Fruit fly (Drosophila melanogaster): Measurements from ENCODE around the gene Flo2.
A peak's percentile ranks its signal among the peaks of the same experiment; 100 is the strongest.

The Flo2 gene

DNA sequence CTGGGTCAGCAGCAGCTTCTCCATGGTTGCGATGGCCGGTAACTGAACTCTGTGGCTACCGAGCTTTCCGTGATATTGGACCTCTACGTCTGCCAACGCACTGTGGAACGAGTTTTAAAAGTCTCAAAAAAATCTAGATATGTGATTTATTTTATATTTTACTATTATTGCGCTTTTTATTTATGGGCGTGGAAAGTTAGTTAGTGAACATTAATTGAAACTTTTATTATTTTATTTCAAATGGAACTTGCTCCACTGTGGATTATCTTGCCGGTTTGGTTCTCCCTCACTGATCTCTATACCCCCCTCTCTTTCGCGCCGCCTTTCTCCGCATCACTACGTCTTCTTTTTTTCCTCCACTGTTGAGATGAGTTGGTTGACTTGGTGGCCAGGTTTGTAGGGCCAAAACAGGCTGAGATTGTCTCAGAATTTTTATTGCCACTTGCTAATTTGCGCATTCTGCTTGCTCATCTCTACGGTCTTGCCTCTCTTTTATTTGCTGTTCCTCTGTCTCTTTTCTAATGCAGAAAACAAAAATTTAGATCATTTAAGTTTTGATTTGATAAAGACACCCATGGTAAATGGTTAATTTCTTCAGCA is 9.7 kb downstream of the Flo2 start, which contains the start of gene CG9522:
Gene CG9522, minus strand, starts transcription at position 54 of the 600 bp plus-strand sequence.
- TF ChIP-seq pad (GFP tag; optimal IDR thresholded peaks at IDR 0.05), result no peak
- TF ChIP-seq tj (GFP tag; optimal IDR thresholded peaks at IDR 0.05), result no peak
- no peak for TF ChIP-seq CG1620 (GFP tag; optimal IDR thresholded peaks at IDR 0.05)
- no peak for TF ChIP-seq cic (GFP tag; optimal IDR thresholded peaks at IDR 0.05)
- no peak for TF ChIP-seq ovo (GFP tag; optimal IDR thresholded peaks at IDR 0.05)
- no peak for TF ChIP-seq Crg-1 (GFP tag; optimal IDR thresholded peaks at IDR 0.05)
- TF ChIP-seq CG7101 (tag; optimal IDR thresholded peaks at IDR 0.05), result no peak
- no peak for TF ChIP-seq toe (GFP tag; optimal IDR thresholded peaks at IDR 0.05)
- TF ChIP-seq Hr96 (GFP tag; optimal IDR thresholded peaks at IDR 0.05), result no peak
- TF ChIP-seq CG14711 (tag; optimal IDR thresholded peaks at IDR 0.05), result no peak
- TF ChIP-seq Mnt (GFP tag; optimal IDR thresholded peaks at IDR 0.05), result no peak
- no peak for TF ChIP-seq CG11617 (GFP tag; optimal IDR thresholded peaks at IDR 0.05)
- TF ChIP-seq CG33017 (tag; optimal IDR thresholded peaks at IDR 0.05), result no peak
- TF ChIP-seq bab1 (GFP tag; optimal IDR thresholded peaks at IDR 0.05), result no peak
- TF ChIP-seq CG5204 (GFP tag; optimal IDR thresholded peaks at IDR 0.05), result no peak
- TF ChIP-seq CG12768 (GFP tag; optimal IDR thresholded peaks at IDR 0.05), result no peak

DNA sequence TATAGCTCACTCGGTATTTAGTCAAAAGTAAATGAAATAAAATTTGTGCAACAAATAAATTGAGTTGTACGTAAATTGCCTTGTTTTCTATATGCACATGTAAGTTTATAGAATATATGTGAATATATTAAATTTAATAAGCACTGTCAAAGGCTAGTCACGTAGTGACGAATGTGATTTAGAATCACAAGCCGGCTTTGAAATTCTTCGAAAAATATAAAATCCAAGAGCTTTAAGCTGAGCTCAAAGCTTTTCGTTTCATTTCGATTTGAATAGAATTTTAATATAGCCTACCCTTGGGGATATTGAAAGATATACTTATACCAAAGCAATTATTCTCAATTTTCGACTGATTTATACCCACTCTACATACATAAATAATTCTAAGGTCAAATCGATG is 10.9 kb downstream of the Flo2 start:
- TF ChIP-seq bab1 (GFP tag; optimal IDR thresholded peaks at IDR 0.05) (no peak), CG11617 (GFP tag; optimal IDR thresholded peaks at IDR 0.05) (no peak), CG12768 (GFP tag; optimal IDR thresholded peaks at IDR 0.05) (no peak), CG7101 (tag; optimal IDR thresholded peaks at IDR 0.05) (no peak), Crg-1 (GFP tag; optimal IDR thresholded peaks at IDR 0.05) (no peak), kay (GFP tag; ENCODE audit: borderline replicate concordance) (peak; percentile 81), Clk (GFP tag; optimal IDR thresholded peaks at IDR 0.05) (no peak), Hr96 (GFP tag; optimal IDR thresholded peaks at IDR 0.05) (no peak), cnc (optimal IDR thresholded peaks at IDR 0.05) (no peak)

DNA sequence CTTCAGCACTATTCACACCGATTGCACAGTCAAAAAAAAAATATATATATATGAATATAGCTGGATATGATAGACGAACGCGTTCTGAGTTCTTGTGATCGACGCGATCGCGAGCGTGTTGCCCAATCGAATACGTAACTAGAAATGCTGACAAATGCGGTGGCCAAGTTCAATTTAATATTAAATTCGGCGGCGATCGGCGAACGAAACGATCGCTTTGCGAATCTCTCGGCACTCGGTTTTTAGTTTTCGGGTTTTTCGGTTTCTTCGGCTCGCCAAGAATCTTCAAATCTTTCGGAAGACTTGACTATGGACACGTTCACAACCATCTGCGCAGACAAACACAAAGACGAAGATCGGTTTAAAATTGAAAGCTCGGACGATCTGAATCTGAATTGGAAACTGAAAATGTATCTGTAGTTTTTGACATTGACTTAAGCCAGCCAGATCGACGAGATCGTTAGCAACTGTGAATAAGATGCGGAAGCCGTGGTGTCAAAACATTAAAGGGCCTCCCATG is 14.0 kb downstream of the Flo2 start, which contains the start of gene CG9521:
Gene CG9521, minus strand, starts transcription at position 117 of the 520 bp plus-strand sequence.
- no peak for TF ChIP-seq cnc (optimal IDR thresholded peaks at IDR 0.05)
- no peak for TF ChIP-seq bab1 (GFP tag; optimal IDR thresholded peaks at IDR 0.05)
- no peak for TF ChIP-seq tj (GFP tag; optimal IDR thresholded peaks at IDR 0.05)
- TF ChIP-seq CG7101 (tag; optimal IDR thresholded peaks at IDR 0.05), result no peak
- no peak for TF ChIP-seq Crg-1 (GFP tag; optimal IDR thresholded peaks at IDR 0.05)
- no peak for TF ChIP-seq ovo (GFP tag; optimal IDR thresholded peaks at IDR 0.05)
- TF ChIP-seq CG5204 (GFP tag; optimal IDR thresholded peaks at IDR 0.05), result no peak
- TF ChIP-seq pad (GFP tag; optimal IDR thresholded peaks at IDR 0.05), result no peak
- TF ChIP-seq Mnt (GFP tag; optimal IDR thresholded peaks at IDR 0.05), result no peak
- no peak for TF ChIP-seq kay (GFP tag; ENCODE audit: borderline replicate concordance)
- TF ChIP-seq CG12768 (GFP tag; optimal IDR thresholded peaks at IDR 0.05), result no peak
- no peak for TF ChIP-seq CG11617 (GFP tag; optimal IDR thresholded peaks at IDR 0.05)
- TF ChIP-seq Hr96 (GFP tag; optimal IDR thresholded peaks at IDR 0.05), result no peak
- TF ChIP-seq CG7045 (GFP tag; optimal IDR thresholded peaks at IDR 0.05), result no peak
- no peak for TF ChIP-seq toe (GFP tag; optimal IDR thresholded peaks at IDR 0.05)

DNA sequence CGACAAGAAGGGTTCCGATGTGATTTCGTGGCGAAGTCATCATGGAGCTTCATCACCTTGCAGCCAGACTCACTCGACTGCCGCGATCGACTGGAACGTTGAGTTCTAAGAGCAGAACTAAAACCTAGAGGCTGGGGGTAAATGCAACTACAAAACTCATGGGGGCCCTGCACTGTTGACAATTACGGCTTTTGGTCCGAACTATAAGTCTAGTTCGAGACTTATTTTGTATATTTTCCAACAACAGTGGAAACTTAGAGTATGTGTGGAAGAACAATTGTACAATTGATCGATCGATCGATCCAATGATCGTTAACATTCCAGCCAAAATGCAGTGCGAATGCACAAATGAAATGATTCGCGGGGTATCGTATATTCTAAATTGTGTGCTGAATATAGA is 17.1 kb downstream of the Flo2 start, which contains the start of gene CG9519:
Gene CG9519, minus strand, starts transcription at position 101 of the 400 bp plus-strand sequence.
- TF ChIP-seq CG12768 (GFP tag; optimal IDR thresholded peaks at IDR 0.05) (no peak), kay (GFP tag; ENCODE audit: borderline replicate concordance) (peak; percentile 11)

DNA sequence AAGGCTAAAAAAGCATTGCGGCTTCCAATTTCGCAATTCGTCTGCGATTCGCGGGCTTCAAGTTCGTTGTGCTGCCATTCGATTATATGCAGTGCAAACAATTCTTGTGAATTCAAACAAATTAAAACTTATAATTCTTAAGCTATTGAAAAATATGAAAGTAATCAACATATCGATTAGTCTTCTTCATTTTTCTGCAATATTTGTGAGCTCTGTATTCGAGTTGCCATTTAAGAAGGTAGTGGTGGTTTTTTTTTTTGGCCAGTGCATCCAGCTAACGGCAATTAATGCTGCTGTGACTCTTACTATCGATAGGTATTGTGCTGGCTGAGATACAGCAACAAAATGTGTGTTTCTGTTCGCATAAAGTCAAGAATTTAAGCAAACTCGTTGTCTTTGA is 18.7 kb downstream of the Flo2 start:
- no peak for TF ChIP-seq CG33017 (tag; optimal IDR thresholded peaks at IDR 0.05)
- TF ChIP-seq CG7101 (tag; optimal IDR thresholded peaks at IDR 0.05), result no peak
- no peak for TF ChIP-seq ovo (GFP tag; optimal IDR thresholded peaks at IDR 0.05)
- no peak for TF ChIP-seq CG1620 (GFP tag; optimal IDR thresholded peaks at IDR 0.05)
- no peak for TF ChIP-seq Mnt (GFP tag; optimal IDR thresholded peaks at IDR 0.05)
- no peak for TF ChIP-seq cic (GFP tag; optimal IDR thresholded peaks at IDR 0.05)
- no peak for TF ChIP-seq bab1 (GFP tag; optimal IDR thresholded peaks at IDR 0.05)

DNA sequence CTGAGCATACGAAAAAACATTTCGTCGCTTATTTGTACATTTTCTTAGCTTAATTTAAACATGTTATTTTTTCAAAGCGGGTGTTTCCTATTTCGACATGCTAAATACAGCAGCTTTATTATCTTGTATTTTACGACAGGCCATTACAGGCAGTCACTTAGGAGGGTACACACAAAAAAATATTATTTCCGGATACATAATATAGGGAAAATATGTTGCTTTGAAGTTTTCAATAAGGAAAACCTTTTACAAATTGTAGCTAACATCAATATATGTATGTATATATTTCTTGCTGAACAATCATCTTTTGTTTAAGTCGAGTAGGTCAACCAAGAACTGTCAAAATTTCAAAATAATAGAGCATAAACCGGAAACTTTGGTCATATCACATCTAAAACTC is 19.8 kb downstream of the Flo2 start, which contains the start of gene CG46399:
Gene CG46399, plus strand, starts transcription at position 301 of the 400 bp plus-strand sequence.
- no peak for TF ChIP-seq CG33017 (tag; optimal IDR thresholded peaks at IDR 0.05)
- TF ChIP-seq toe (GFP tag; optimal IDR thresholded peaks at IDR 0.05), result no peak
- no peak for TF ChIP-seq CG7101 (tag; optimal IDR thresholded peaks at IDR 0.05)
- TF ChIP-seq CG5204 (GFP tag; optimal IDR thresholded peaks at IDR 0.05), result no peak
- no peak for TF ChIP-seq CG12768 (GFP tag; optimal IDR thresholded peaks at IDR 0.05)
- TF ChIP-seq Clk (GFP tag; optimal IDR thresholded peaks at IDR 0.05), result no peak
- no peak for TF ChIP-seq CG14711 (tag; optimal IDR thresholded peaks at IDR 0.05)
- TF ChIP-seq Hr96 (GFP tag; optimal IDR thresholded peaks at IDR 0.05), result no peak
- no peak for TF ChIP-seq Mnt (GFP tag; optimal IDR thresholded peaks at IDR 0.05)
- no peak for TF ChIP-seq CG1620 (GFP tag; optimal IDR thresholded peaks at IDR 0.05)
- TF ChIP-seq ovo (GFP tag; optimal IDR thresholded peaks at IDR 0.05), result no peak
- TF ChIP-seq tj (GFP tag; optimal IDR thresholded peaks at IDR 0.05), result no peak
- no peak for TF ChIP-seq pad (GFP tag; optimal IDR thresholded peaks at IDR 0.05)

DNA sequence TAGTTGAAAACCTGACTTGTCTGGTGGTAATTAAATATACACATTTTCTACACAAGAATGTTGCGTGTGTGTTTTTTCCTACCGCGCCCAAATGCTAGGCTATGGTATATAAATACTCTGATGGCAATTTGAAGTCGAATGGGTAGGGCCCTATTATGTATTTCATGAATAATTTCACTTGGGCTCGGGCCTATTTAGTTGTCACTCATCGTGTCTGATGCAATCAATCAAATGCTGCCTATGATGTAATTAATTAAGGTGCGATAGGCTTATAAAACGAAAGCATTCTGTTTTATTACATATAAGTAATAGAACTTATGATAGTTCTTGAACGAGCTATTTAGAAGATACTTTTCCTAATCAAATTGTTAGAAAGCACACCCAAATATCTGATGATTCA is 23.3 kb downstream of the Flo2 start:
- TF ChIP-seq CG33017 (tag; optimal IDR thresholded peaks at IDR 0.05), result no peak
- TF ChIP-seq bab1 (GFP tag; optimal IDR thresholded peaks at IDR 0.05), result no peak
- TF ChIP-seq CG11617 (GFP tag; optimal IDR thresholded peaks at IDR 0.05), result no peak
- no peak for TF ChIP-seq CG5204 (GFP tag; optimal IDR thresholded peaks at IDR 0.05)
- TF ChIP-seq CG14711 (tag; optimal IDR thresholded peaks at IDR 0.05), result no peak
- no peak for TF ChIP-seq cnc (optimal IDR thresholded peaks at IDR 0.05)
- no peak for TF ChIP-seq Clk (GFP tag; optimal IDR thresholded peaks at IDR 0.05)
- no peak for TF ChIP-seq Mnt (GFP tag; optimal IDR thresholded peaks at IDR 0.05)
- TF ChIP-seq Crg-1 (GFP tag; optimal IDR thresholded peaks at IDR 0.05), result no peak

Measured in whole organism, adult.